Fruit fly (Drosophila melanogaster): ENCODE measurements around the gene CG1143.

CG1143 gene

dm6 chr3L:2645068-2645467 lies at the start of gene CG1143:
Gene CG1143 (plus strand): TSS chr3L:2645368.
- TF ChIP-seq CG7101 (tag; optimal IDR thresholded peaks at IDR 0.05) (no peak), CG5204 (GFP tag; optimal IDR thresholded peaks at IDR 0.05) (no peak), Crg-1 (GFP tag; optimal IDR thresholded peaks at IDR 0.05) (no peak), kay (GFP tag; ENCODE audit: borderline replicate concordance) (no peak), pad (GFP tag; optimal IDR thresholded peaks at IDR 0.05) (no peak), CG33017 (tag; optimal IDR thresholded peaks at IDR 0.05) (no peak), Mnt (GFP tag; optimal IDR thresholded peaks at IDR 0.05) (no peak), CG1620 (GFP tag; optimal IDR thresholded peaks at IDR 0.05) (no peak), bab1 (GFP tag; optimal IDR thresholded peaks at IDR 0.05) (no peak), CG12768 (GFP tag; optimal IDR thresholded peaks at IDR 0.05) (no peak), CG11617 (GFP tag; optimal IDR thresholded peaks at IDR 0.05) (no peak), toe (GFP tag; optimal IDR thresholded peaks at IDR 0.05) (no peak), tj (GFP tag; optimal IDR thresholded peaks at IDR 0.05) (no peak)

- TF ChIP-seq pad (GFP tag; optimal IDR thresholded peaks at IDR 0.05): no peak
- TF ChIP-seq kay (GFP tag; ENCODE audit: borderline replicate concordance): peak; percentile 62
Measured at dm6 chr3L:2595481-2595880, 49.7 kb upstream of the CG1143 start, which contains the start of gene CG16984. Gene CG16984 (plus strand): TSS chr3L:2595781.

dm6 chr3L:2599214-2599730 lies 45.9 kb upstream of the CG1143 start, which contains the start of the genes CG16985 and CG12182:
Gene CG16985 (plus strand): TSS chr3L:2599297.
Gene CG12182 (minus strand): TSS chr3L:2599579.
- TF ChIP-seq cnc (optimal IDR thresholded peaks at IDR 0.05) (no peak), CG12768 (GFP tag; optimal IDR thresholded peaks at IDR 0.05) (peak; percentile 53), CG5204 (GFP tag; optimal IDR thresholded peaks at IDR 0.05) (no peak), CG33017 (tag; optimal IDR thresholded peaks at IDR 0.05) (peak; percentile 9), CG7101 (tag; optimal IDR thresholded peaks at IDR 0.05) (no peak), tj (GFP tag; optimal IDR thresholded peaks at IDR 0.05) (peak; percentile 11), Crg-1 (GFP tag; optimal IDR thresholded peaks at IDR 0.05) (no peak), Hr96 (GFP tag; optimal IDR thresholded peaks at IDR 0.05) (no peak), CG1620 (GFP tag; optimal IDR thresholded peaks at IDR 0.05) (peak; percentile 29), kay (GFP tag; ENCODE audit: borderline replicate concordance) (no peak), ovo (GFP tag; optimal IDR thresholded peaks at IDR 0.05) (no peak), CG14711 (tag; optimal IDR thresholded peaks at IDR 0.05) (peak; percentile 0), CG11617 (GFP tag; optimal IDR thresholded peaks at IDR 0.05) (peak; percentile 13), bab1 (GFP tag; optimal IDR thresholded peaks at IDR 0.05) (peak; percentile 4), pad (GFP tag; optimal IDR thresholded peaks at IDR 0.05) (no peak), Clk (GFP tag; optimal IDR thresholded peaks at IDR 0.05) (no peak), cic (GFP tag; optimal IDR thresholded peaks at IDR 0.05) (peak; percentile 98), CG7045 (GFP tag; optimal IDR thresholded peaks at IDR 0.05) (no peak), toe (GFP tag; optimal IDR thresholded peaks at IDR 0.05) (peak; percentile 28), Mnt (GFP tag; optimal IDR thresholded peaks at IDR 0.05) (peak; percentile 84)

- TF ChIP-seq cnc (optimal IDR thresholded peaks at IDR 0.05): no peak
- peak; percentile 26 for TF ChIP-seq kay (GFP tag; ENCODE audit: borderline replicate concordance)
- TF ChIP-seq CG11617 (GFP tag; optimal IDR thresholded peaks at IDR 0.05): no peak
Measured at dm6 chr3L:2600144-2600543, 45.0 kb upstream of the CG1143 start, which contains the start of gene CG16986. Gene CG16986 (plus strand): TSS chr3L:2600331.

dm6 chr3L:2608825-2609224 lies 36.3 kb upstream of the CG1143 start:
- TF ChIP-seq Crg-1 (GFP tag; optimal IDR thresholded peaks at IDR 0.05) (no peak), CG7101 (tag; optimal IDR thresholded peaks at IDR 0.05) (no peak), CG1620 (GFP tag; optimal IDR thresholded peaks at IDR 0.05) (no peak), CG12768 (GFP tag; optimal IDR thresholded peaks at IDR 0.05) (no peak)

dm6 chr3L:2614222-2614621 lies 30.9 kb upstream of the CG1143 start:
- TF ChIP-seq cic (GFP tag; optimal IDR thresholded peaks at IDR 0.05) (no peak), Hr96 (GFP tag; optimal IDR thresholded peaks at IDR 0.05) (no peak), CG5204 (GFP tag; optimal IDR thresholded peaks at IDR 0.05) (no peak), kay (GFP tag; ENCODE audit: borderline replicate concordance) (no peak), CG11617 (GFP tag; optimal IDR thresholded peaks at IDR 0.05) (no peak), tj (GFP tag; optimal IDR thresholded peaks at IDR 0.05) (no peak), CG7045 (GFP tag; optimal IDR thresholded peaks at IDR 0.05) (no peak)

dm6 chr3L:2629964-2630363 lies 15.2 kb upstream of the CG1143 start, which contains the start of gene Pxn:
Gene Pxn (minus strand): TSS chr3L:2630064.
- no peak for TF ChIP-seq CG5204 (GFP tag; optimal IDR thresholded peaks at IDR 0.05)
- TF ChIP-seq pad (GFP tag; optimal IDR thresholded peaks at IDR 0.05): no peak
- no peak for TF ChIP-seq tj (GFP tag; optimal IDR thresholded peaks at IDR 0.05)
- TF ChIP-seq CG14711 (tag; optimal IDR thresholded peaks at IDR 0.05): no peak
- TF ChIP-seq CG7045 (GFP tag; optimal IDR thresholded peaks at IDR 0.05): no peak

- TF ChIP-seq tj (GFP tag; optimal IDR thresholded peaks at IDR 0.05) (no peak), Hr96 (GFP tag; optimal IDR thresholded peaks at IDR 0.05) (peak; percentile 65), Mnt (GFP tag; optimal IDR thresholded peaks at IDR 0.05) (peak; percentile 66), CG7045 (GFP tag; optimal IDR thresholded peaks at IDR 0.05) (peak; percentile 45), ovo (GFP tag; optimal IDR thresholded peaks at IDR 0.05) (peak; percentile 24), CG5204 (GFP tag; optimal IDR thresholded peaks at IDR 0.05) (peak; percentile 61), CG14711 (tag; optimal IDR thresholded peaks at IDR 0.05) (peak; percentile 64), CG1620 (GFP tag; optimal IDR thresholded peaks at IDR 0.05) (peak; percentile 70), bab1 (GFP tag; optimal IDR thresholded peaks at IDR 0.05) (peak; percentile 22), CG33017 (tag; optimal IDR thresholded peaks at IDR 0.05) (peak; percentile 59), CG11617 (GFP tag; optimal IDR thresholded peaks at IDR 0.05) (peak; percentile 51), Crg-1 (GFP tag; optimal IDR thresholded peaks at IDR 0.05) (peak; percentile 53), CG7101 (tag; optimal IDR thresholded peaks at IDR 0.05) (peak; percentile 67), Clk (GFP tag; optimal IDR thresholded peaks at IDR 0.05) (peak; percentile 37), pad (GFP tag; optimal IDR thresholded peaks at IDR 0.05) (peak; percentile 52), CG12768 (GFP tag; optimal IDR thresholded peaks at IDR 0.05) (peak; percentile 17), cnc (optimal IDR thresholded peaks at IDR 0.05) (no peak), kay (GFP tag; ENCODE audit: borderline replicate concordance) (no peak), cic (GFP tag; optimal IDR thresholded peaks at IDR 0.05) (no peak), toe (GFP tag; optimal IDR thresholded peaks at IDR 0.05) (peak; percentile 78)
Measured at dm6 chr3L:2631406-2631805, 13.8 kb upstream of the CG1143 start, which contains the start of the genes CG42245 and MEP-1. Gene CG42245 (plus strand): TSS chr3L:2631715. Gene MEP-1 (plus strand): TSS chr3L:2631715.

Data from whole organism, adult.